Worm (Caenorhabditis elegans): ENCODE measurements around the gene C32C4.3.

The C32C4.3 gene

ce11 chrV:10647043-10647611 lies at the start of gene C32C4.3, which contains the start of gene C32C4.16:
Gene C32C4.3, minus strand, starts transcription at chrV:10647143.
Gene C32C4.16, plus strand, starts transcription at chrV:10647561.
- TF ChIP-seq him-1 (tag; optimal IDR thresholded peaks at IDR 0.05) (no peak), dao-5 (tag; optimal IDR thresholded peaks at IDR 0.05) (no peak), W03F9.2 (tag; optimal IDR thresholded peaks at IDR 0.05) (no peak)

ce11 chrV:10695181-10695580 lies 48.2 kb upstream of the C32C4.3 start, which contains the start of gene C05A2.4:
Gene C05A2.4, plus strand, starts transcription at chrV:10695481.
- TF ChIP-seq W03F9.2 (tag; optimal IDR thresholded peaks at IDR 0.05) (no peak), him-1 (tag; optimal IDR thresholded peaks at IDR 0.05) (no peak), dao-5 (tag; optimal IDR thresholded peaks at IDR 0.05) (no peak)

- TF ChIP-seq dao-5 (tag; optimal IDR thresholded peaks at IDR 0.05) (no peak), W03F9.2 (tag; optimal IDR thresholded peaks at IDR 0.05) (peak; percentile 18)
Observed at ce11 chrV:10693749-10694148, 46.8 kb upstream of the C32C4.3 start.

ce11 chrV:10691313-10691712 lies 44.4 kb upstream of the C32C4.3 start:
- TF ChIP-seq dao-5 (tag; optimal IDR thresholded peaks at IDR 0.05) (no peak), W03F9.2 (tag; optimal IDR thresholded peaks at IDR 0.05) (no peak), him-1 (tag; optimal IDR thresholded peaks at IDR 0.05) (no peak)

- TF ChIP-seq dao-5 (tag; optimal IDR thresholded peaks at IDR 0.05) (no peak), him-1 (tag; optimal IDR thresholded peaks at IDR 0.05) (no peak), W03F9.2 (tag; optimal IDR thresholded peaks at IDR 0.05) (no peak)
Observed at ce11 chrV:10687601-10688000, 40.7 kb upstream of the C32C4.3 start, which contains the start of gene F29F11.20. Gene F29F11.20, plus strand, starts transcription at chrV:10687901.

ce11 chrV:10684748-10685147 lies 37.8 kb upstream of the C32C4.3 start:
- TF ChIP-seq W03F9.2 (tag; optimal IDR thresholded peaks at IDR 0.05) (no peak), him-1 (tag; optimal IDR thresholded peaks at IDR 0.05) (no peak), dao-5 (tag; optimal IDR thresholded peaks at IDR 0.05) (no peak)

- TF ChIP-seq him-1 (tag; optimal IDR thresholded peaks at IDR 0.05) (no peak), W03F9.2 (tag; optimal IDR thresholded peaks at IDR 0.05) (no peak), dao-5 (tag; optimal IDR thresholded peaks at IDR 0.05) (no peak)
Observed at ce11 chrV:10683458-10683857, 36.5 kb upstream of the C32C4.3 start.

- TF ChIP-seq him-1 (tag; optimal IDR thresholded peaks at IDR 0.05): no peak
- TF ChIP-seq W03F9.2 (tag; optimal IDR thresholded peaks at IDR 0.05): no peak
- no peak for TF ChIP-seq dao-5 (tag; optimal IDR thresholded peaks at IDR 0.05)
Observed at ce11 chrV:10682122-10682521, 35.2 kb upstream of the C32C4.3 start, which contains the start of gene gsp-1. Gene gsp-1, plus strand, starts transcription at chrV:10682422.

- TF ChIP-seq W03F9.2 (tag; optimal IDR thresholded peaks at IDR 0.05) (no peak), dao-5 (tag; optimal IDR thresholded peaks at IDR 0.05) (no peak), him-1 (tag; optimal IDR thresholded peaks at IDR 0.05) (no peak)
Observed at ce11 chrV:10681117-10681959, 34.4 kb upstream of the C32C4.3 start.

ce11 chrV:10679990-10680602 lies 33.2 kb upstream of the C32C4.3 start:
- TF ChIP-seq W03F9.2 (tag; optimal IDR thresholded peaks at IDR 0.05): no peak
- no peak for TF ChIP-seq dao-5 (tag; optimal IDR thresholded peaks at IDR 0.05)
- no peak for TF ChIP-seq him-1 (tag; optimal IDR thresholded peaks at IDR 0.05)

ce11 chrV:10679080-10679479 lies 32.1 kb upstream of the C32C4.3 start:
- TF ChIP-seq W03F9.2 (tag; optimal IDR thresholded peaks at IDR 0.05) (no peak), him-1 (tag; optimal IDR thresholded peaks at IDR 0.05) (no peak), dao-5 (tag; optimal IDR thresholded peaks at IDR 0.05) (no peak)

ce11 chrV:10677459-10677858 lies 30.5 kb upstream of the C32C4.3 start:
- TF ChIP-seq him-1 (tag; optimal IDR thresholded peaks at IDR 0.05) (peak; percentile 71), dao-5 (tag; optimal IDR thresholded peaks at IDR 0.05) (no peak), W03F9.2 (tag; optimal IDR thresholded peaks at IDR 0.05) (no peak)

- no peak for TF ChIP-seq him-1 (tag; optimal IDR thresholded peaks at IDR 0.05)
- TF ChIP-seq dao-5 (tag; optimal IDR thresholded peaks at IDR 0.05): no peak
- no peak for TF ChIP-seq W03F9.2 (tag; optimal IDR thresholded peaks at IDR 0.05)
Observed at ce11 chrV:10675978-10676377, 29.0 kb upstream of the C32C4.3 start.

ce11 chrV:10672601-10673000 lies 25.7 kb upstream of the C32C4.3 start:
- no peak for TF ChIP-seq dao-5 (tag; optimal IDR thresholded peaks at IDR 0.05)
- no peak for TF ChIP-seq W03F9.2 (tag; optimal IDR thresholded peaks at IDR 0.05)
- no peak for TF ChIP-seq him-1 (tag; optimal IDR thresholded peaks at IDR 0.05)
